Fruit fly (Drosophila melanogaster): Measurements from ENCODE around the gene clumsy.
A peak's percentile ranks its signal among the peaks of the same experiment; 100 is the strongest.

Gene clumsy

dm6 chr2L:21169863-21170262 is 36.4 kb upstream of the clumsy start:
- TF ChIP-seq Mio (GFP tag; optimal IDR thresholded peaks at IDR 0.05) (no peak), N (GFP tag; optimal IDR thresholded peaks at IDR 0.05) (no peak), CG32264 (GFP tag; optimal IDR thresholded peaks at IDR 0.05) (no peak), ey (GFP tag; optimal IDR thresholded peaks at IDR 0.05) (no peak), Sp1 (GFP tag; optimal IDR thresholded peaks at IDR 0.05) (no peak), Jra (GFP tag; optimal IDR thresholded peaks at IDR 0.05) (no peak), sage (GFP tag; optimal IDR thresholded peaks at IDR 0.05) (no peak), lola (GFP tag; optimal IDR thresholded peaks at IDR 0.05) (no peak), Hnf4 (GFP tag; optimal IDR thresholded peaks at IDR 0.05) (no peak)

DNA sequence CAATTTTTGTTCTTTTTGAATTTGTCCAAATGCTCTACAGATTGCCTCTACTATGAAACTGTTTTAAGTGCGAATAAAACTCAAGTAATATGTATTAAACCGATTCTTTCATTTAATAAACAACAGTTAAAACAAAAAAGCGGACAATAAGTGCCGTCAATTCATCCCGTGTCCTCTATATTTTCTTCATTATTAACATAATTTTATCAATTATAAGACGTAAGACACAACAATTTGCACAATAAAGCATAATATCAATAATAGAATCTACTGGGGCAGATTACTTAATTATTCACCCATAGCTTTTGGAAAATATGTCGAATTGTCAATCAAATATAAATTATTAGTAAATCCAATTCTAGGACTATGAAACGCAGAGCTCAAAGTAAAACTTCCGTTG is 33.4 kb upstream of the clumsy start, which contains the start of gene CG31627:
Gene CG31627 (plus strand): TSS at position 301 of the 400 bp plus-strand sequence.
- TF ChIP-seq Dif (GFP tag; optimal IDR thresholded peaks at IDR 0.05; ENCODE audit: partially characterized antibody) (no peak), Abd-B (GFP tag; optimal IDR thresholded peaks at IDR 0.05) (no peak), ey (GFP tag; optimal IDR thresholded peaks at IDR 0.05) (no peak), CG9705 (GFP tag; optimal IDR thresholded peaks at IDR 0.05) (no peak), Jra (GFP tag; optimal IDR thresholded peaks at IDR 0.05) (no peak), Myc (optimal IDR thresholded peaks at IDR 0.05) (no peak), dsf (GFP tag; optimal IDR thresholded peaks at IDR 0.05; ENCODE audit: borderline replicate concordance) (no peak), dl (GFP tag; optimal IDR thresholded peaks at IDR 0.05; ENCODE audit: insufficient read depth in 1 of 2, partially characterized antibody in 2 of 2) (no peak), dmrt93B (GFP tag; optimal IDR thresholded peaks at IDR 0.05) (no peak), Vsx2 (GFP tag; optimal IDR thresholded peaks at IDR 0.05; ENCODE audit: partially characterized antibody) (no peak)

dm6 chr2L:21178436-21179216 is 27.7 kb upstream of the clumsy start:
- TF ChIP-seq psq (GFP tag; optimal IDR thresholded peaks at IDR 0.05) (peak; percentile 51), h (GFP tag; optimal IDR thresholded peaks at IDR 0.05) (no peak), Vsx2 (GFP tag; optimal IDR thresholded peaks at IDR 0.05; ENCODE audit: partially characterized antibody) (peak; percentile 65), br (GFP tag; optimal IDR thresholded peaks at IDR 0.05) (no peak)

DNA sequence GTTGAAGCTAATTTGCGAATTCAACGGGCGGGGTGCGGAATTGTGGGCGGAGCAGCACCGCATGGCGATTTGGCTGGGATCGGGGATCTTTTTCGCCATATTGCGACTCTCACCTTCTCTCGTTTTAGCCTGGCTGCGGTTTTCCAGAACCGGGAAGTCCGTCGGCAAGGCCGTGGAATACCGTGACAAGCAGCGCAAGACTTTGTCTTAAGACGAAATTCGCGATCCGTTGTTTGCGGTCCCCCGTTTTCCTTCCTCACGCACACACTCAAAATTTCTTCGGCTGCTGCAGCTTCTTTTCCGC is 27.1 kb upstream of the clumsy start:
- no peak for TF ChIP-seq Jra (GFP tag; optimal IDR thresholded peaks at IDR 0.05)
- TF ChIP-seq Rel (GFP tag; optimal IDR thresholded peaks at IDR 0.05), result no peak
- peak; percentile 67 for TF ChIP-seq Rel (tag; optimal IDR thresholded peaks at IDR 0.05)

DNA sequence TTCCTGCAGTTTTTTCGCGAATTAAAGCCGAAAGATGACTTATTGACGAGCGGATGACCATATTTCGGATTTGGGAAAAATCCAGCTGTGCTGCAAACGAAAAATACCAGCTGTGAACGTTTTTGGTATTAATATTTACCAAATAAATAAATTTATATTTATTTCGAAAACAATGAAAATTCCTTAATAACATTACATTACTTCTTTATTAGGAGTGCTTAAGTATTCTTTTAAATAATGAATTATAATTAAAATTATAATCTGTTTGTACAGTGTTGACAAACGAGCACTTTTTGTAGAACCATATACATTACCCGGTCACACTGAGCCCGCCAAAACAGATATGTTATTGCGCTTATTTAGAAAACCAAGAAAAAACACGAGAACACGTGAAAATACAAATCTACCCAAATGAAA is 26.7 kb upstream of the clumsy start, which contains the start of the genes bur and Mcm10:
Gene bur (minus strand): TSS at position 69 of the 417 bp plus-strand sequence.
Gene Mcm10 (plus strand): TSS at position 319 of the 417 bp plus-strand sequence.
- TF ChIP-seq dmrt93B (GFP tag; optimal IDR thresholded peaks at IDR 0.05), result no peak
- peak; percentile 33 for TF ChIP-seq sage (GFP tag; optimal IDR thresholded peaks at IDR 0.05)
- no peak for TF ChIP-seq Dfd (GFP tag; optimal IDR thresholded peaks at IDR 0.05)
- TF ChIP-seq Jra (GFP tag; optimal IDR thresholded peaks at IDR 0.05), result no peak
- TF ChIP-seq HLH106 (tag; optimal IDR thresholded peaks at IDR 0.05), result peak; percentile 7

- no peak for TF ChIP-seq dsf (GFP tag; optimal IDR thresholded peaks at IDR 0.05; ENCODE audit: borderline replicate concordance)
- TF ChIP-seq GATAd (GFP tag; optimal IDR thresholded peaks at IDR 0.05), result no peak
- no peak for TF ChIP-seq lola (GFP tag; optimal IDR thresholded peaks at IDR 0.05)
- no peak for TF ChIP-seq brk (GFP tag; optimal IDR thresholded peaks at IDR 0.05)
- no peak for TF ChIP-seq Myc (optimal IDR thresholded peaks at IDR 0.05)
- no peak for TF ChIP-seq dmrt93B (GFP tag; optimal IDR thresholded peaks at IDR 0.05)
- TF ChIP-seq sage (GFP tag; optimal IDR thresholded peaks at IDR 0.05), result no peak
- TF ChIP-seq jim (GFP tag; optimal IDR thresholded peaks at IDR 0.05), result no peak
- TF ChIP-seq tai (GFP tag; optimal IDR thresholded peaks at IDR 0.05), result no peak
- no peak for TF ChIP-seq pan (optimal IDR thresholded peaks at IDR 0.05)
- TF ChIP-seq Sp1 (GFP tag; optimal IDR thresholded peaks at IDR 0.05), result no peak
- TF ChIP-seq Hr83 (GFP tag; optimal IDR thresholded peaks at IDR 0.05; ENCODE audit: poor library complexity, severe bottlenecking), result no peak
- TF ChIP-seq Rel (GFP tag; optimal IDR thresholded peaks at IDR 0.05), result no peak
- no peak for TF ChIP-seq Rel (tag; optimal IDR thresholded peaks at IDR 0.05)
- TF ChIP-seq Jra (GFP tag; optimal IDR thresholded peaks at IDR 0.05), result no peak
- TF ChIP-seq Abd-B (GFP tag; optimal IDR thresholded peaks at IDR 0.05), result no peak
- TF ChIP-seq CG9705 (GFP tag; optimal IDR thresholded peaks at IDR 0.05), result no peak
- TF ChIP-seq Hr78 (GFP tag; optimal IDR thresholded peaks at IDR 0.05), result no peak
- no peak for TF ChIP-seq N (GFP tag; optimal IDR thresholded peaks at IDR 0.05)
- TF ChIP-seq br (GFP tag; optimal IDR thresholded peaks at IDR 0.05), result no peak
Measured at dm6 chr2L:21187753-21188152, 18.5 kb upstream of the clumsy start.

Data from whole organism, wandering third instar larva.